Fruit fly (Drosophila melanogaster) whole organism: ENCODE results near the gene CG18417.

ENCODE experiments used
- CG8478 ChIP-seq: fragments of >200 bp; optimal IDR thresholded peaks from 2 replicates; lab custom pipeline; 2018; ENCODE audit warnings: inconsistent platforms
- Dll ChIP-seq: fragments of >200 bp; optimal IDR thresholded peaks from 2 replicates; lab custom pipeline; 2017
- EcR ChIP-seq, 2 experiments: fragments of >200 bp; optimal IDR thresholded peaks; 2 replicates each; lab custom pipeline; 2017; ENCODE audit warnings: missing biosample characterization in 2 of 2, missing genetic modification characterization in 2 of 2, missing genetic modification reagents in 2 of 2
- pan ChIP-seq: fragments of >200 bp; optimal IDR thresholded peaks from 2 replicates; lab custom pipeline; 2017
- psq ChIP-seq: fragments of >200 bp; optimal IDR thresholded peaks from 2 replicates; lab custom pipeline; 2017
- usp ChIP-seq: fragments of >200 bp; optimal IDR thresholded peaks from 2 replicates; lab custom pipeline; 2017; ENCODE audit warnings: missing biosample characterization, missing genetic modification characterization, mixed read lengths

Gene CG18417

dm6 chr3L:7450553-7450952 lies 50.7 kb downstream of the CG18417 start, which contains the start of gene CG33278:
TSS of gene CG33278 (plus strand) at chr3L:7450853.
- TF ChIP-seq pan (no peak), CG8478 (lab: Kevin White, UChicago) (no peak), EcR (GFP tag; optimal IDR thresholded peaks at IDR 0.05; lab: Kevin White, UChicago) (no peak), psq (lab: Kevin White, UChicago) (no peak), Dll (lab: Kevin White, UChicago) (no peak), usp (GFP tag; lab: Kevin White, UChicago) (no peak)
